Worm (Caenorhabditis elegans): ENCODE measurements around the gene Y67D8C.6.

Y67D8C.6 gene

ce11 chrIV:3028842-3029241 is 34.3 kb downstream of the Y67D8C.6 start, which contains the start of gene ndnf-1:
Gene ndnf-1 (minus strand): TSS chrIV:3028942.
- TF ChIP-seq eyg-1 (tag; optimal IDR thresholded peaks at IDR 0.05) (no peak), syd-9 (tag; optimal IDR thresholded peaks at IDR 0.05) (no peak), dve-1 (tag; optimal IDR thresholded peaks at IDR 0.05) (no peak), K09A11.1 (tag; optimal IDR thresholded peaks at IDR 0.05; ENCODE audit: insufficient read depth) (no peak), nfya-1 (tag; optimal IDR thresholded peaks at IDR 0.05) (no peak), pqm-1 (tag; optimal IDR thresholded peaks at IDR 0.05) (no peak)

- no peak for TF ChIP-seq zip-5 (tag; optimal IDR thresholded peaks at IDR 0.05)
- no peak for TF ChIP-seq ahr-1 (tag; optimal IDR thresholded peaks at IDR 0.05)
- TF ChIP-seq sox-2 (GFP tag; IDR thresholded peaks at IDR 0.05), result no peak
- no peak for TF ChIP-seq tbx-2 (tag; optimal IDR thresholded peaks at IDR 0.05)
- no peak for TF ChIP-seq pqm-1 (tag; optimal IDR thresholded peaks at IDR 0.05)
- no peak for TF ChIP-seq ceh-9 (tag; optimal IDR thresholded peaks at IDR 0.05)
- TF ChIP-seq elt-4 (tag; optimal IDR thresholded peaks at IDR 0.05), result no peak
- TF ChIP-seq ceh-18 (tag; optimal IDR thresholded peaks at IDR 0.05), result no peak
- no peak for TF ChIP-seq ceh-30 (tag; optimal IDR thresholded peaks at IDR 0.05)
- TF ChIP-seq ama-1 (optimal IDR thresholded peaks at IDR 0.05), result no peak
- TF ChIP-seq C38D4.7 (GFP tag; optimal IDR thresholded peaks at IDR 0.05), result no peak
- TF ChIP-seq elt-2 (tag; optimal IDR thresholded peaks at IDR 0.05), result no peak
- no peak for TF ChIP-seq fkh-10 (GFP tag; optimal IDR thresholded peaks at IDR 0.05)
Observed at ce11 chrIV:3025874-3026609, 37.1 kb downstream of the Y67D8C.6 start.

- TF ChIP-seq sox-2 (GFP tag; IDR thresholded peaks at IDR 0.05) (no peak), dmd-4 (tag; optimal IDR thresholded peaks at IDR 0.05; ENCODE audit: borderline replicate concordance) (no peak), pag-3 (tag; optimal IDR thresholded peaks at IDR 0.05; ENCODE audit: borderline replicate concordance) (no peak), hlh-30 (tag; optimal IDR thresholded peaks at IDR 0.05; ENCODE audit: insufficient read depth) (no peak), gmeb-2 (tag; optimal IDR thresholded peaks at IDR 0.05) (no peak), ceh-22 (tag; optimal IDR thresholded peaks at IDR 0.05) (no peak), pqm-1 (tag; optimal IDR thresholded peaks at IDR 0.05) (no peak), lim-6 (tag; optimal IDR thresholded peaks at IDR 0.05) (no peak), fkh-6 (tag; optimal IDR thresholded peaks at IDR 0.05) (no peak), pros-1 (tag; optimal IDR thresholded peaks at IDR 0.05) (no peak), pat-9 (tag; optimal IDR thresholded peaks at IDR 0.05) (no peak), C38D4.7 (GFP tag; optimal IDR thresholded peaks at IDR 0.05) (no peak), Y22D7AL.16 (tag; optimal IDR thresholded peaks at IDR 0.05) (no peak), unc-55 (GFP tag; optimal IDR thresholded peaks at IDR 0.05) (no peak), syd-9 (tag; optimal IDR thresholded peaks at IDR 0.05) (no peak), ceh-30 (tag; optimal IDR thresholded peaks at IDR 0.05) (no peak), ama-1 (optimal IDR thresholded peaks at IDR 0.05) (no peak), unc-86 (tag; optimal IDR thresholded peaks at IDR 0.05) (no peak)
Observed at ce11 chrIV:3019438-3019837, 43.8 kb downstream of the Y67D8C.6 start, which contains the start of gene lin-22. Gene lin-22 (plus strand): TSS chrIV:3019738.

- no peak for TF ChIP-seq K09A11.1 (tag; optimal IDR thresholded peaks at IDR 0.05; ENCODE audit: insufficient read depth)
- TF ChIP-seq ceh-34 (tag; optimal IDR thresholded peaks at IDR 0.05), result no peak
- no peak for TF ChIP-seq ceh-19 (GFP tag; optimal IDR thresholded peaks at IDR 0.05)
- no peak for TF ChIP-seq nfya-1 (tag; optimal IDR thresholded peaks at IDR 0.05)
- TF ChIP-seq ceh-45 (GFP tag; IDR thresholded peaks at IDR 0.05), result no peak
- TF ChIP-seq fkh-6 (tag; optimal IDR thresholded peaks at IDR 0.05), result no peak
- TF ChIP-seq ttx-3 (tag; optimal IDR thresholded peaks at IDR 0.05), result no peak
Observed at ce11 chrIV:3018588-3018987, 44.6 kb downstream of the Y67D8C.6 start.
